Worm (Caenorhabditis elegans) whole organism, young adult: ENCODE results near the gene F56D6.18.

ENCODE experiments used
- C17E4.6 ChIP-seq: fragments of 200-800 bp; sonication (Bioruptor generic); IDR thresholded peaks from 2 replicates; pipeline ENCODE4 v1.3.6; 2022; ENCODE audit warnings: missing genetic modification reagents, missing genetic modification characterization, missing compliant biosample characterization
- F33H1.4 ChIP-seq: fragments of 200-800 bp; sonication (Bioruptor generic); IDR thresholded peaks from 2 replicates; pipeline ENCODE4 v1.3.6; 2022; ENCODE audit warnings: missing genetic modification reagents, missing genetic modification characterization, missing compliant biosample characterization
- F39B2.1 ChIP-seq: fragments of 200-800 bp; sonication (Bioruptor generic); IDR thresholded peaks from 2 replicates; pipeline ENCODE4 v1.3.6; 2022; ENCODE audit warnings: missing genetic modification reagents, missing genetic modification characterization, missing compliant biosample characterization
- F55B11.4 ChIP-seq: sonication (generic microtip); optimal IDR thresholded peaks from 2 replicates; lab custom pipeline; 2016; ENCODE audit warnings: missing compliant biosample characterization, missing genetic modification characterization, borderline replicate concordance; ENCODE audit not compliant: insufficient read depth
- F57C9.4 ChIP-seq: sonication (generic microtip); optimal IDR thresholded peaks from 2 replicates; lab custom pipeline; 2017; ENCODE audit warnings: mild to moderate bottlenecking, missing genetic modification characterization, missing compliant biosample characterization
- T26A5.8 ChIP-seq: sonication (generic microtip); optimal IDR thresholded peaks from 2 replicates; lab custom pipeline; 2016; ENCODE audit warnings: missing genetic modification characterization, missing compliant biosample characterization
- Y67H2A.10 ChIP-seq: fragments of 200-800 bp; sonication (Bioruptor generic); conservative IDR thresholded peaks from 2 replicates; pipeline ENCODE4 v1.3.6; 2022; ENCODE audit warnings: missing genetic modification reagents, missing genetic modification characterization, missing compliant biosample characterization
- Y95B8A.8 ChIP-seq: fragments of 200-800 bp; sonication (Bioruptor generic); IDR thresholded peaks from 2 replicates; pipeline ENCODE4 v1.3.6; 2022; ENCODE audit warnings: missing genetic modification reagents, missing genetic modification characterization, missing compliant biosample characterization
- athp-1 ChIP-seq: sonication (generic microtip); optimal IDR thresholded peaks from 2 replicates; lab custom pipeline; 2017; ENCODE audit warnings: mild to moderate bottlenecking, missing genetic modification characterization, missing compliant biosample characterization
- cebp-2 ChIP-seq: fragments of 200-800 bp; sonication (Bioruptor generic); IDR thresholded peaks from 2 replicates; pipeline ENCODE4 v1.3.6; 2022; ENCODE audit warnings: missing genetic modification characterization, missing compliant biosample characterization
- ceh-40 ChIP-seq: fragments of 200-800 bp; sonication (Bioruptor generic); IDR thresholded peaks from 2 replicates; pipeline ENCODE4 v1.3.6; 2022; ENCODE audit warnings: missing genetic modification characterization, missing compliant biosample characterization
- ceh-79 ChIP-seq: sonication (generic microtip); optimal IDR thresholded peaks from 2 replicates; lab custom pipeline; 2017; ENCODE audit warnings: mild to moderate bottlenecking, missing genetic modification characterization, missing compliant biosample characterization
- ceh-91 ChIP-seq: fragments of 200-800 bp; sonication (Bioruptor generic); IDR thresholded peaks from 2 replicates; pipeline ENCODE4 v1.3.6; 2022; ENCODE audit warnings: missing genetic modification reagents, missing genetic modification characterization, missing compliant biosample characterization
- dpff-1 ChIP-seq: sonication (generic microtip); optimal IDR thresholded peaks from 2 replicates; lab custom pipeline; 2017; ENCODE audit warnings: mild to moderate bottlenecking, missing genetic modification characterization, missing compliant biosample characterization
- egl-44 ChIP-seq: fragments of 200-800 bp; sonication (Bioruptor generic); IDR thresholded peaks from 2 replicates; pipeline ENCODE4 v1.3.6; 2022; ENCODE audit warnings: missing genetic modification reagents, missing genetic modification characterization, missing compliant biosample characterization
- him-1 ChIP-seq: sonication (generic microtip); optimal IDR thresholded peaks from 2 replicates; lab custom pipeline; 2016; ENCODE audit warnings: missing genotype, missing genetic modification reagents, missing genetic modification characterization, missing compliant biosample characterization
- hsf-1 ChIP-seq: fragments of 200-800 bp; sonication (Bioruptor generic); IDR thresholded peaks from 2 replicates; pipeline ENCODE4 v1.3.6; 2022; ENCODE audit warnings: missing genetic modification reagents, missing genetic modification characterization, missing compliant biosample characterization
- lin-54 ChIP-seq: fragments of 200-800 bp; sonication (Bioruptor generic); optimal IDR thresholded peaks from 2 replicates; lab custom pipeline; 2018; ENCODE audit warnings: mild to moderate bottlenecking, missing genetic modification characterization, missing compliant biosample characterization
- lsy-27 ChIP-seq: sonication (generic microtip); optimal IDR thresholded peaks from 2 replicates; lab custom pipeline; 2017; ENCODE audit warnings: missing genetic modification characterization, mild to moderate bottlenecking, missing compliant biosample characterization, antibody characterized with exemption, missing genotype, borderline replicate concordance; ENCODE audit not compliant: insufficient read depth
- madf-6 ChIP-seq: fragments of 200-800 bp; sonication (Bioruptor generic); IDR thresholded peaks from 2 replicates; pipeline ENCODE4 v1.3.6; 2022; ENCODE audit warnings: missing genetic modification reagents, missing genetic modification characterization, missing compliant biosample characterization
- mcd-1 ChIP-seq: fragments of 200-800 bp; sonication (Bioruptor generic); IDR thresholded peaks from 2 replicates; pipeline ENCODE4 v1.3.6; 2022; ENCODE audit warnings: missing genetic modification reagents, missing genetic modification characterization, missing compliant biosample characterization
- mel-28 ChIP-seq: sonication (generic microtip); optimal IDR thresholded peaks from 2 replicates; lab custom pipeline; 2016; ENCODE audit warnings: borderline replicate concordance, mild to moderate bottlenecking, missing genetic modification characterization, missing compliant biosample characterization
- nhr-120 ChIP-seq: fragments of 200-800 bp; sonication (Bioruptor generic); IDR thresholded peaks from 2 replicates; pipeline ENCODE4 v1.3.6; 2022; ENCODE audit warnings: missing genetic modification characterization, missing compliant biosample characterization
- nhr-179 ChIP-seq: sonication (generic microtip); optimal IDR thresholded peaks from 2 replicates; lab custom pipeline; 2016; ENCODE audit warnings: mild to moderate bottlenecking, missing genetic modification characterization, missing compliant biosample characterization
- pbrm-1 ChIP-seq: fragments of 200-800 bp; sonication (Bioruptor generic); IDR thresholded peaks from 2 replicates; pipeline ENCODE4 v1.3.6; 2022; ENCODE audit warnings: missing genetic modification reagents, missing genetic modification characterization, missing compliant biosample characterization
- pha-4 ChIP-seq: fragments of 150-350 bp; sonication (generic microtip); optimal IDR thresholded peaks from 2 replicates; lab custom pipeline; 2014; ENCODE audit warnings: missing biosample characterization, missing genetic modification reagents, missing genetic modification characterization
- rcor-1 ChIP-seq: fragments of 200-800 bp; sonication (Bioruptor generic); IDR thresholded peaks from 2 replicates; pipeline ENCODE4 v1.3.6; 2022; ENCODE audit warnings: missing genetic modification reagents, missing genetic modification characterization, missing compliant biosample characterization
- snpc-3.4 ChIP-seq: sonication (generic microtip); optimal IDR thresholded peaks from 2 replicates; lab custom pipeline; 2017; ENCODE audit warnings: missing genetic modification characterization, mild to moderate bottlenecking, missing compliant biosample characterization, antibody characterized with exemption, moderate library complexity, missing genotype, missing genetic modification reagents
- tlf-1 ChIP-seq: fragments of 200-800 bp; sonication (Bioruptor generic); optimal IDR thresholded peaks from 2 replicates; lab custom pipeline; 2018; ENCODE audit warnings: mild to moderate bottlenecking, missing genetic modification characterization, missing compliant biosample characterization
- unc-130 ChIP-seq: sonication (generic microtip); optimal IDR thresholded peaks from 2 replicates; lab custom pipeline; 2016; ENCODE audit warnings: missing genetic modification reagents, missing genetic modification characterization, missing compliant biosample characterization
- xnd-1 ChIP-seq: sonication (generic microtip); optimal IDR thresholded peaks from 2 replicates; lab custom pipeline; 2016; ENCODE audit warnings: missing genotype, missing genetic modification reagents, missing genetic modification characterization, missing compliant biosample characterization
- zfh-2 ChIP-seq: fragments of 200-800 bp; sonication (Bioruptor generic); conservative IDR thresholded peaks from 2 replicates; pipeline ENCODE4 v1.3.6; 2022; ENCODE audit warnings: missing genetic modification reagents, missing genetic modification characterization, missing compliant biosample characterization
- ztf-26 ChIP-seq: sonication (generic microtip); optimal IDR thresholded peaks from 2 replicates; lab custom pipeline; 2017; ENCODE audit warnings: missing genetic modification characterization, missing compliant biosample characterization

The F56D6.18 gene

ce11 chrIV:3892027-3892426, 19.7 kb downstream of the F56D6.18 start, which contains the start of gene F56D6.9:
Gene F56D6.9, plus strand, starts transcription at chrIV:3892327.
- TF ChIP-seq pbrm-1 = no peak
- no peak for TF ChIP-seq athp-1 (tag; lab: Kevin White, UChicago)
- no peak for TF ChIP-seq hsf-1
- no peak for TF ChIP-seq madf-6 (GFP tag; lab: Robert Waterston, UW)
- TF ChIP-seq C17E4.6 (GFP tag; lab: Robert Waterston, UW) = no peak
- TF ChIP-seq him-1 = no peak
- no peak for TF ChIP-seq ceh-79 (tag; lab: Kevin White, UChicago)
- no peak for TF ChIP-seq F39B2.1 (GFP tag; lab: Robert Waterston, UW)
- TF ChIP-seq lsy-27 (tag; lab: Kevin White, UChicago) = no peak
- TF ChIP-seq Y95B8A.8 = no peak
- no peak for TF ChIP-seq mcd-1
- TF ChIP-seq unc-130 (GFP tag; lab: Kevin White, UChicago) = no peak
- no peak for TF ChIP-seq nhr-179
- no peak for TF ChIP-seq dpff-1

ce11 chrIV:3888963-3889362, 22.8 kb downstream of the F56D6.18 start, which contains the start of gene oac-21:
Gene oac-21, plus strand, starts transcription at chrIV:3889263.
- TF ChIP-seq Y67H2A.10 (GFP tag; lab: Robert Waterston, UW) = no peak
- TF ChIP-seq lin-54 = no peak
- TF ChIP-seq xnd-1 (tag; lab: Kevin White, UChicago) = no peak

ce11 chrIV:3885369-3885768, 26.4 kb downstream of the F56D6.18 start, which contains the start of gene oac-22:
Gene oac-22, plus strand, starts transcription at chrIV:3885669.
- TF ChIP-seq snpc-3.4 (tag; lab: Kevin White, UChicago) (no peak), ztf-26 (no peak), mel-28 (tag; lab: Kevin White, UChicago) (no peak), madf-6 (GFP tag; lab: Robert Waterston, UW) (no peak), T26A5.8 (tag; lab: Kevin White, UChicago) (no peak), F55B11.4 (tag; lab: Kevin White, UChicago) (no peak)

ce11 chrIV:3881119-3881518, 30.6 kb downstream of the F56D6.18 start, which contains the start of the genes F37C4.8 and oac-23:
Gene F37C4.8, minus strand, starts transcription at chrIV:3881219.
Gene oac-23, plus strand, starts transcription at chrIV:3881441.
- TF ChIP-seq egl-44 (GFP tag; lab: Robert Waterston, UW) = no peak
- TF ChIP-seq nhr-120 = no peak
- TF ChIP-seq him-1 = no peak
- no peak for TF ChIP-seq F55B11.4 (tag; lab: Kevin White, UChicago)
- no peak for TF ChIP-seq rcor-1 (GFP tag; lab: Robert Waterston, UW)
- TF ChIP-seq cebp-2 (GFP tag; lab: Robert Waterston, UW) = no peak
- TF ChIP-seq nhr-179 = no peak
- no peak for TF ChIP-seq F57C9.4 (tag; lab: Kevin White, UChicago)
- TF ChIP-seq ceh-40 (GFP tag; lab: Robert Waterston, UW) = no peak
- no peak for TF ChIP-seq ceh-79 (tag; lab: Kevin White, UChicago)
- TF ChIP-seq F33H1.4 = no peak
- TF ChIP-seq ceh-91 (GFP tag; lab: Robert Waterston, UW) = no peak
- TF ChIP-seq tlf-1 (GFP tag; lab: Kevin White, UChicago) = no peak
- TF ChIP-seq madf-6 (GFP tag; lab: Robert Waterston, UW) = no peak
- no peak for TF ChIP-seq pha-4 (tag; lab: Kevin White, UChicago)
- no peak for TF ChIP-seq zfh-2 (GFP tag; lab: Robert Waterston, UW)
